Worm (Caenorhabditis elegans): Measurements from ENCODE around the gene rev-3.

rev-3 gene

DNA sequence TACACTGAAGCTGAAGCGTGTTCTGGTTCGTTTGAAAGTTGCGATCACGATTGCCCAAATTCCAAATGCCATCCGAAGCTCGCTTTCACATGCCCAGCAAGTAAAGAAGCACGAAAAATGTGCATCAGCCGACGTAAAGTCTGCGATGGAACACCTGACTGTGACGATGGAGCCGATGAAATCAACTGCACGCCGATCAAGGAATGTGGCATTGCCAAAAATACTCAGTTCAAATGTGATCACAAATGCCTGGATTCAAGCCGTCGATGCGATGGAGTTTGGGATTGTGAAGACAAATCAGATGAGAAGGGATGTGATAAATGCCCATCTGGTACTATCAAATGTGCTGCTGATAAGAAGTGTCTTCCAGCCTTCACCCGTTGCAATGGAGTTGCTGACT, 61.1 kb downstream of the rev-3 start:
- no peak for TF ChIP-seq unc-62 (GFP tag; optimal IDR thresholded peaks at IDR 0.05)

DNA sequence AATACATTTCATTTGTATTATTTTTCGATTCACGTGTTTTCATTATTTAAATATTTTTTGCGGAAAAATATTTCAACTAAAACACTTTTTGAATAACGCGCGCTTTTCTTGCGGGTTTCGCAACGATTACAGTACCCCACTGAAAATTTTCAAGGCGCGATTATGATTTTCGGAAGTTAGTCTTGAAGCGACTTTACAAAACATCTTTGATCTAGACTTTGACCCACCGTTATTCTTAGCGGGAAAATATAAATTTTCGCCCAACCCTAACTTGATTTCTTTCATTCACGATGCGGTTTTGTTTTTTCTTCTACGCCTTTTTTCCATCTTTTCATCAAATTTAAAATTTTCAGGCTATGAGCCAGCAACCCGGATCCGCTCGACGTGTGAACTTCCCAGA, 62.6 kb downstream of the rev-3 start, which contains the start of gene egg-1:
Gene egg-1 (plus strand): TSS at position 354 of the 400 bp plus-strand sequence.
- TF ChIP-seq unc-62 (GFP tag; optimal IDR thresholded peaks at IDR 0.05): no peak

All from whole organism, dauer.